Worm (Caenorhabditis elegans): ENCODE results near the gene F09E5.12.

The F09E5.12 gene

ce11 chrII:5328912-5329311 lies 41.6 kb downstream of the F09E5.12 start:
- TF ChIP-seq unc-62 (GFP tag; optimal IDR thresholded peaks at IDR 0.05) (no peak), lsy-2 (tag; optimal IDR thresholded peaks at IDR 0.05) (peak in 1 of 2 experiments; percentile 2), unc-55 (GFP tag; optimal IDR thresholded peaks at IDR 0.05) (no peak), Y55F3AM.14 (GFP tag; optimal IDR thresholded peaks at IDR 0.05) (no peak), nhr-12 (tag; optimal IDR thresholded peaks at IDR 0.05) (no peak), sem-4 (tag; optimal IDR thresholded peaks at IDR 0.05) (no peak), sma-9 (GFP tag; optimal IDR thresholded peaks at IDR 0.05) (peak; percentile 3), sma-9 (tag; optimal IDR thresholded peaks at IDR 0.05) (no peak), elt-1 (tag; optimal IDR thresholded peaks at IDR 0.05) (peak; percentile 25), crh-2 (tag; optimal IDR thresholded peaks at IDR 0.05) (no peak), sma-3 (GFP tag; optimal IDR thresholded peaks at IDR 0.05) (no peak), nhr-21 (tag; optimal IDR thresholded peaks at IDR 0.05) (peak; percentile 28)

- TF ChIP-seq nhr-129 (tag; optimal IDR thresholded peaks at IDR 0.05) (no peak), sma-9 (GFP tag; optimal IDR thresholded peaks at IDR 0.05) (peak; percentile 17), sma-9 (tag; optimal IDR thresholded peaks at IDR 0.05) (no peak)
Observed at ce11 chrII:5326891-5327290, 43.6 kb downstream of the F09E5.12 start.

- TF ChIP-seq alr-1 (tag; optimal IDR thresholded peaks at IDR 0.05) (peak; percentile 11), C34F6.9 (tag; optimal IDR thresholded peaks at IDR 0.05) (peak; percentile 90), fos-1 (tag; optimal IDR thresholded peaks at IDR 0.05) (peak; percentile 68), Y55F3AM.14 (GFP tag; optimal IDR thresholded peaks at IDR 0.05) (peak; percentile 30), mbf-1 (tag; optimal IDR thresholded peaks at IDR 0.05) (no peak), sma-9 (GFP tag; optimal IDR thresholded peaks at IDR 0.05) (peak; percentile 85), sma-9 (tag; optimal IDR thresholded peaks at IDR 0.05) (peak; percentile 21), nhr-21 (tag; optimal IDR thresholded peaks at IDR 0.05) (peak; percentile 52), nhr-6 (tag; optimal IDR thresholded peaks at IDR 0.05) (peak; percentile 19), aly-2 (tag; optimal IDR thresholded peaks at IDR 0.05) (no peak), nhr-129 (tag; optimal IDR thresholded peaks at IDR 0.05) (peak; percentile 91), egl-27 (tag; optimal IDR thresholded peaks at IDR 0.05) (peak; percentile 78), lin-11 (tag; optimal IDR thresholded peaks at IDR 0.05) (peak; percentile 4), peb-1 (tag; optimal IDR thresholded peaks at IDR 0.05) (no peak), crh-2 (tag; optimal IDR thresholded peaks at IDR 0.05) (peak; percentile 93), mab-5 (tag; optimal IDR thresholded peaks at IDR 0.05) (no peak), sem-4 (tag; optimal IDR thresholded peaks at IDR 0.05) (peak; percentile 24), lsy-2 (tag; optimal IDR thresholded peaks at IDR 0.05) (peak; percentile 33 to 76), ztf-4 (tag; optimal IDR thresholded peaks at IDR 0.05) (peak; percentile 30), sma-3 (GFP tag; optimal IDR thresholded peaks at IDR 0.05) (peak; percentile 15), mdl-1 (tag; optimal IDR thresholded peaks at IDR 0.05) (peak; percentile 21 to 67), F13H6.1 (tag; optimal IDR thresholded peaks at IDR 0.05) (peak; percentile 83), zag-1 (tag; optimal IDR thresholded peaks at IDR 0.05) (peak; percentile 77), unc-55 (GFP tag; optimal IDR thresholded peaks at IDR 0.05) (peak; percentile 81), elt-1 (tag; optimal IDR thresholded peaks at IDR 0.05) (no peak)
Observed at ce11 chrII:5326024-5326627, 44.4 kb downstream of the F09E5.12 start.

ce11 chrII:5324653-5325052 lies 45.9 kb downstream of the F09E5.12 start:
- no peak for TF ChIP-seq egl-27 (tag; optimal IDR thresholded peaks at IDR 0.05)
- TF ChIP-seq nhr-25 (tag; optimal IDR thresholded peaks at IDR 0.05) = peak; percentile 65

ce11 chrII:5323773-5324172 lies 46.8 kb downstream of the F09E5.12 start:
- peak; percentile 98 for TF ChIP-seq fos-1 (tag; optimal IDR thresholded peaks at IDR 0.05)
- TF ChIP-seq sem-4 (tag; optimal IDR thresholded peaks at IDR 0.05) = no peak
- TF ChIP-seq mbf-1 (tag; optimal IDR thresholded peaks at IDR 0.05) = no peak
- no peak for TF ChIP-seq unc-39 (tag; optimal IDR thresholded peaks at IDR 0.05)
- no peak for TF ChIP-seq C34F6.9 (tag; optimal IDR thresholded peaks at IDR 0.05)
- peak; percentile 39 for TF ChIP-seq gmeb-1 (tag; optimal IDR thresholded peaks at IDR 0.05)
- TF ChIP-seq lin-11 (tag; optimal IDR thresholded peaks at IDR 0.05) = no peak
- peak; percentile 14 for TF ChIP-seq nhr-21 (tag; optimal IDR thresholded peaks at IDR 0.05)
- peak; percentile 40 for TF ChIP-seq crh-2 (tag; optimal IDR thresholded peaks at IDR 0.05)
- TF ChIP-seq sma-9 (GFP tag; optimal IDR thresholded peaks at IDR 0.05) = peak; percentile 93
- TF ChIP-seq sma-9 (tag; optimal IDR thresholded peaks at IDR 0.05) = no peak
- peak; percentile 62 for TF ChIP-seq F13H6.1 (tag; optimal IDR thresholded peaks at IDR 0.05)
- TF ChIP-seq sma-3 (GFP tag; optimal IDR thresholded peaks at IDR 0.05) = peak; percentile 20
- no peak for TF ChIP-seq nhr-12 (tag; optimal IDR thresholded peaks at IDR 0.05)

Data from whole organism, L2 larva.